Fruit fly (Drosophila melanogaster) whole organism, adult: ENCODE measurements around the gene CG14422.

Experiments used
- bab1 ChIP-seq: fragments of 200-800 bp; sonication (Bioruptor generic); optimal IDR thresholded peaks from 3 replicates; lab custom pipeline; 2019; ENCODE audit warnings: missing biosample characterization, mild to moderate bottlenecking, missing genetic modification characterization, moderate library complexity
- cic ChIP-seq: fragments of 200-800 bp; sonication (Bioruptor generic); optimal IDR thresholded peaks from 2 replicates; lab custom pipeline; 2017; ENCODE audit warnings: missing biosample characterization, mild to moderate bottlenecking, missing genetic modification characterization, moderate library complexity

- no peak for TF ChIP-seq bab1 (GFP tag; lab: Kevin White, UChicago)
- TF ChIP-seq cic, result no peak
These were observed 24.6 kb upstream of the CG14422 start for dm6 chrX:2918551-2918950.
